Worm (Caenorhabditis elegans) whole organism, early embryonic: ENCODE results near the gene F26F2.7.

ENCODE experiments used
- B0310.2 ChIP-seq: sonication (generic microtip); optimal IDR thresholded peaks from 2 replicates; lab custom pipeline; 2016; ENCODE audit warnings: mild to moderate bottlenecking, missing genetic modification characterization, missing compliant biosample characterization
- F13C5.2 ChIP-seq: sonication (generic microtip); optimal IDR thresholded peaks from 2 replicates; lab custom pipeline; 2017; ENCODE audit warnings: mild to moderate bottlenecking, missing genetic modification characterization, inconsistent platforms, missing compliant biosample characterization
- aly-1 ChIP-seq: sonication (generic microtip); optimal IDR thresholded peaks from 2 replicates; lab custom pipeline; 2016; ENCODE audit warnings: missing genetic modification characterization, missing compliant biosample characterization
- ama-1 ChIP-seq: fragments of 150-350 bp; optimal IDR thresholded peaks from 2 replicates; lab custom pipeline; 2014
- ceh-13 ChIP-seq: fragments of 200-800 bp; sonication (Bioruptor generic); optimal IDR thresholded peaks from 2 replicates; lab custom pipeline; 2018; ENCODE audit warnings: mild to moderate bottlenecking, missing genetic modification characterization, missing compliant biosample characterization
- ceh-36 ChIP-seq: sonication (generic microtip); optimal IDR thresholded peaks from 2 replicates; lab custom pipeline; 2016; ENCODE audit warnings: missing genetic modification characterization, inconsistent platforms, missing compliant biosample characterization
- ets-7 ChIP-seq: sonication (generic microtip); optimal IDR thresholded peaks from 2 replicates; lab custom pipeline; 2016; ENCODE audit warnings: missing genotype, missing genetic modification characterization, missing compliant biosample characterization
- flt-1 ChIP-seq: fragments of 200-800 bp; sonication (Bioruptor generic); IDR thresholded peaks from 2 replicates; pipeline ENCODE4 v1.3.6; 2022; ENCODE audit warnings: missing genetic modification characterization, missing compliant biosample characterization
- hmbx-1 ChIP-seq: sonication (generic microtip); optimal IDR thresholded peaks from 2 replicates; lab custom pipeline; 2016; ENCODE audit warnings: mild to moderate bottlenecking, missing genetic modification characterization, missing compliant biosample characterization
- hmg-4 ChIP-seq: fragments of 200-800 bp; sonication (Bioruptor generic); optimal IDR thresholded peaks from 2 replicates; lab custom pipeline; 2018; ENCODE audit warnings: mild to moderate bottlenecking, missing genetic modification characterization, missing compliant biosample characterization
- hnd-1 ChIP-seq: sonication (generic microtip); optimal IDR thresholded peaks from 2 replicates; lab custom pipeline; 2016; ENCODE audit warnings: missing genetic modification characterization, missing compliant biosample characterization
- pes-1 ChIP-seq: fragments of 200-800 bp; sonication (Bioruptor generic); IDR thresholded peaks from 2 replicates; pipeline ENCODE4 v1.3.6; 2022; ENCODE audit warnings: missing genetic modification reagents, missing genetic modification characterization, missing compliant biosample characterization
- scrt-1 ChIP-seq: fragments of 200-800 bp; sonication (Bioruptor generic); IDR thresholded peaks from 2 replicates; pipeline ENCODE4 v1.3.6; 2022; ENCODE audit warnings: missing genetic modification characterization, missing compliant biosample characterization
- sea-1 ChIP-seq: fragments of 200-800 bp; sonication (Bioruptor generic); conservative IDR thresholded peaks from 2 replicates; pipeline ENCODE4 v1.3.6; 2022; ENCODE audit warnings: missing genetic modification characterization, missing compliant biosample characterization
- tbx-11 ChIP-seq: fragments of 200-800 bp; sonication (Bioruptor generic); IDR thresholded peaks from 2 replicates; pipeline ENCODE4 v1.3.6; 2022; ENCODE audit warnings: missing genetic modification characterization, missing compliant biosample characterization
- tbx-37 ChIP-seq: fragments of 200-800 bp; sonication (Bioruptor generic); conservative IDR thresholded peaks from 2 replicates; pipeline ENCODE4 v1.3.6; 2022; ENCODE audit warnings: missing genetic modification reagents, missing genetic modification characterization, missing compliant biosample characterization
- tra-4 ChIP-seq: sonication (generic microtip); optimal IDR thresholded peaks from 2 replicates; lab custom pipeline; 2017; ENCODE audit warnings: missing genetic modification characterization, missing compliant biosample characterization

F26F2.7 gene

DNA sequence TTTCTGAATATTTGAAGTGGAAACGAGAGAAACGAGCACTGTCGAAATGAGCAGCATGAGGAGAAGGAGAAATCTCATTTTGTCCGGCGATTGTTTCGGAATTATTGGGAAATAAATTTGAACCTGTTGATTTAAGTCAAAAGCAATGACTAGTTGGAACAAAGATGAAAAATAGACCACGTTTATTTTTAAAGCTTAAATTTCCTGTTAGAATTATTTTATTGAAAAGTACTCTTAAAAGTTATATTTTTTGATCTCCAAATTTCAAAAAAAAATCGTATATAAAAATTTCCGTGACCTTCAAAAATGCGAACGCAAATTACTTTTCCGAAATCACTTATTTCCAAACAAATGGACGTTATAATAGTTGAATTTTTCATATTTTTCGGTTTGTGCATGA is 14.9 kb downstream of the F26F2.7 start, which contains the start of gene F26F2.11:
Gene F26F2.11, minus strand, starts transcription at position 101 of the 400 bp plus-strand sequence.
- TF ChIP-seq ets-7 (tag; lab: Kevin White, UChicago): no peak
- no peak for TF ChIP-seq tbx-11 (GFP tag; lab: Robert Waterston, UW)
- no peak for TF ChIP-seq hmbx-1 (tag; lab: Kevin White, UChicago)
- no peak for TF ChIP-seq aly-1 (tag; lab: Kevin White, UChicago)
- TF ChIP-seq sea-1 (GFP tag; lab: Robert Waterston, UW): no peak
- TF ChIP-seq ceh-36 (tag; lab: Kevin White, UChicago): no peak
- no peak for TF ChIP-seq F13C5.2 (tag; lab: Kevin White, UChicago)
- no peak for TF ChIP-seq pes-1 (GFP tag; lab: Robert Waterston, UW)
- no peak for TF ChIP-seq flt-1 (GFP tag; lab: Robert Waterston, UW)
- TF ChIP-seq ceh-13 (GFP tag; lab: Kevin White, UChicago): no peak
- no peak for TF ChIP-seq hmg-4 (GFP tag; lab: Kevin White, UChicago)
- TF ChIP-seq hnd-1: no peak
- no peak for TF ChIP-seq scrt-1 (GFP tag; lab: Robert Waterston, UW)
- no peak for TF ChIP-seq tra-4 (tag; lab: Kevin White, UChicago)
- no peak for TF ChIP-seq tbx-37 (GFP tag; lab: Robert Waterston, UW)
- no peak for TF ChIP-seq B0310.2 (tag; lab: Kevin White, UChicago)
- TF ChIP-seq ama-1 (lab: Kevin White, UChicago): no peak

DNA sequence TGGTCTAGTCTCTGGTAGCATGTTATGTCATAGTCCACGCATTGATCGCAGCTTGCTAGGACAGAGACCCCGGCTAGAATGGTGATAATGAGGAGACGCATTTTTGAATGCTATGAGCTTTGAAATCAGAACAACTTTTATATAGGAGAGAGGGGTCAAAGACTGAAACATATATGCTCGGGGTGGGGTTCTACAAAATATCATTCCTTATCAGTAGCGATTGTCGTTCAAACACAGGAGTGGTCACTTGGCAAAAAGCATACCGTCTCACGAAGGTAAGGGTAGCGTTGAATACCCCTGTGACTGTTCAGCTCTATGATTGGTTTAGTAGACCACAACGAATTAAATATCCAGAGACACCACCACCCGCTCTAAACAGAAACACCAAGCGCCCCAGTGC is 16.3 kb downstream of the F26F2.7 start, which contains the start of gene F46B3.1:
Gene F46B3.1, minus strand, starts transcription at position 101 of the 400 bp plus-strand sequence.
- no peak for TF ChIP-seq flt-1 (GFP tag; lab: Robert Waterston, UW)
- TF ChIP-seq ceh-36 (tag; lab: Kevin White, UChicago): no peak
- TF ChIP-seq scrt-1 (GFP tag; lab: Robert Waterston, UW): no peak
- TF ChIP-seq tbx-11 (GFP tag; lab: Robert Waterston, UW): no peak
- no peak for TF ChIP-seq B0310.2 (tag; lab: Kevin White, UChicago)
- TF ChIP-seq sea-1 (GFP tag; lab: Robert Waterston, UW): no peak
- no peak for TF ChIP-seq hmg-4 (GFP tag; lab: Kevin White, UChicago)
- TF ChIP-seq hnd-1: no peak
- no peak for TF ChIP-seq F13C5.2 (tag; lab: Kevin White, UChicago)
- no peak for TF ChIP-seq tbx-37 (GFP tag; lab: Robert Waterston, UW)
- TF ChIP-seq tra-4 (tag; lab: Kevin White, UChicago): no peak
- no peak for TF ChIP-seq ceh-13 (GFP tag; lab: Kevin White, UChicago)
- TF ChIP-seq aly-1 (tag; lab: Kevin White, UChicago): no peak
- TF ChIP-seq hmbx-1 (tag; lab: Kevin White, UChicago): no peak
- TF ChIP-seq pes-1 (GFP tag; lab: Robert Waterston, UW): no peak
- no peak for TF ChIP-seq ama-1 (lab: Kevin White, UChicago)
- no peak for TF ChIP-seq ets-7 (tag; lab: Kevin White, UChicago)

DNA sequence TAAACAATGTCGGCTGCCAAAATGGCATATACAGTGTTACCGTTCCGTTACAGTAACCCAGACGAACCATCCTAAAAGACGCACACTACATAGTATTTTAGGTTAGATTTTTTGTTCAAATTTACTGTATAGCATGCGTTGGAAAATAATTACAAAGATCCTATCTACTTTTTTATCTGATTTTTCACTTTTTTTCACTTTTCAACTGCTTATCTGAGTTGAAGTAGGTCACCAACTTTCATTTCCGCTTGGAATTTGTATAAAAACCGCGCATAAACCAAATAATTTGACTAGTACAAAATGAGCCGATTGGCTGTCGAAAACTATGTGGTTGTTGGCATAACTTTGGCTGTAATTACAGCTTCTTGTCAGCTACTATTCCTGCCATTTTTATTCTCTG is 19.0 kb downstream of the F26F2.7 start, which contains the start of gene col-163:
Gene col-163, plus strand, starts transcription at position 301 of the 400 bp plus-strand sequence.
- TF ChIP-seq F13C5.2 (tag; lab: Kevin White, UChicago) (no peak), ets-7 (tag; lab: Kevin White, UChicago) (no peak), scrt-1 (GFP tag; lab: Robert Waterston, UW) (no peak), tra-4 (tag; lab: Kevin White, UChicago) (no peak)

DNA sequence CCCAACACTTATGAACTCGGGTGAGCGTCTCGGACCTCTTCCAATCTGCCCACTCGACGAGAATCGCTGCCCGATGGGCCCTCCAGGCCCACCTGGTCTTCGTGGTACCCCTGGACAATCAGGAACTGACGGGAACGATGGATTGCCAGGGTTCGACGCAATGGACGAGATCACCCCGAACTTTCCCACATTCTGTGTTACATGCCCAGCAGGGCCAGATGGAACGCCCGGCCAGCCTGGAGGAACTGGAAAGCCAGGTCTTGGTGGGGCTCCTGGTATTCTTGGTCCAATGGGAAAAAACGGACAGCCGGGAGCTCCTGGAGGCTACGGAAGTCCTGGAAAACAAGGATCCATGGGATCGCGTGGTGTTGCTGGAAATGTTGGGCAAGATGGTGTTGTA is 19.9 kb downstream of the F26F2.7 start:
- TF ChIP-seq sea-1 (GFP tag; lab: Robert Waterston, UW): no peak

DNA sequence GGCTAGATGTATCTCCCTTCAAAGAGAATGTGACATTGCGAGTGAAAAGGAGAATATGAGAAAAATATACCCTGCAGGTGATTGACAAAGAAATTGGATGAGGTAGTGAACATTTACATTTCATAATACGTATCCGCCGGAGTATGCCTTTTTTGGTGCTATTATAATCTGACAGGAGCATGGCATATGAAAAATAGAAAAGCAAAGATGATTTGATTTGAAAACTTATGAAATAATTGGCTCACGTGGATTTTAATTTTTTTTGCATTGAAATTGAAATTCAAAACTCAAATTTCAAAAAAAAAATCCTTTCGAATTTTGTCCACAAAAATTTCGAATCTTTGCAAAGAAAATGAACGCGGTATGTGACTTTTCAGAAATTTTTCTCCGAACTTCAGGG is 22.2 kb downstream of the F26F2.7 start, which contains the start of gene ttr-11:
Gene ttr-11, plus strand, starts transcription at position 301 of the 400 bp plus-strand sequence.
- no peak for TF ChIP-seq pes-1 (GFP tag; lab: Robert Waterston, UW)
- TF ChIP-seq F13C5.2 (tag; lab: Kevin White, UChicago): no peak
- TF ChIP-seq ets-7 (tag; lab: Kevin White, UChicago): no peak

DNA sequence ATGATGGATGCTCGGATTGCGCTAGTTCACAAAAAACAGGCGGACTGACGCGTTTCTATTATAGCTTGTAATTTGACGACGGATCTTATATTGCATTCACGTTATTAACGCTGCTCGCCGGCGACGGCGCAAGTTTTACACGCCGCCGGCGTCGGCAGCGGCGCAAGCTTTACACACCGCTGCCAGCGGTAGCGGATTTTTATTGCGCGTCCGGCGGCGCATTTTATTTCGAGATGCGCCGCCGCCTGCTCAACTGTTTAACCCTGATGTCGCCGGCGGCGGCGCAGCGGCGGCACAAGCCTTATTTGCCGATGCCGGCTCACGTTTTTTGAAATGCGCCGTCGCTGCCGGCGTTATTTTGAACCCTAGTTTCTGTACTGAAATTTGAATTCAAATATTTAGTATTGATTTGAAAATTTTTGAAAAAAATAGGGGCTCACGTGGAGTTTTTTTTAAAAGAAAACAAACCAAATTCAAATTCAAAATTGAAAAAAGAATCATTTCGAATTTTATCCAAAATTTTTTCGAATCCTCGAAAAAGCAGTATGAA is 23.9 kb downstream of the F26F2.7 start, which contains the start of gene ttr-57:
Gene ttr-57, plus strand, starts transcription at position 500 of the 550 bp plus-strand sequence.
- TF ChIP-seq hmg-4 (GFP tag; lab: Kevin White, UChicago) (no peak), pes-1 (GFP tag; lab: Robert Waterston, UW) (peak; percentile 36; the same call in 1 of the 2 replicates), aly-1 (tag; lab: Kevin White, UChicago) (no peak)

DNA sequence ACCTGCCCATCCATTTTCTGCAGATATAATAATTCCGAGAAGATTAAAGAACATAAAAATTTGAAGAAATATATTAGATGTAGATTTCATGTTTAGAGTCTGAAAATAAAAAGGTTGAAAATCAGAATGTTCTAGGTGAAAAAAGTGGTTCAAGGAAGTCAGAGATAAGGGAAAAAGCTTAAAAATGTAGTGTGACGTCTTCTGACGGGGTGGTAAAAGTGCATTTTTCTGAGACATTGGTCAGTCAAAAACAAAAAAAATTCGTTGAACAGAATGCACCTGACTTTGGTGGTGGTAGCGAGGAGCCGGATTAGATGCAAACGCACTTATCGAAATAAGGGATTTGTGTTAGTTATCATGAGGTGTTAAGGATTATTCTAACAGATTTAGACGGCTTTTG is 25.8 kb downstream of the F26F2.7 start, which contains the start of gene F46B3.23:
Gene F46B3.23, minus strand, starts transcription at position 101 of the 400 bp plus-strand sequence.
- TF ChIP-seq ama-1 (lab: Kevin White, UChicago): no peak
- TF ChIP-seq ceh-36 (tag; lab: Kevin White, UChicago): no peak
- no peak for TF ChIP-seq scrt-1 (GFP tag; lab: Robert Waterston, UW)
- no peak for TF ChIP-seq B0310.2 (tag; lab: Kevin White, UChicago)
- no peak for TF ChIP-seq tra-4 (tag; lab: Kevin White, UChicago)
- no peak for TF ChIP-seq sea-1 (GFP tag; lab: Robert Waterston, UW)
- no peak for TF ChIP-seq ets-7 (tag; lab: Kevin White, UChicago)
- TF ChIP-seq F13C5.2 (tag; lab: Kevin White, UChicago): no peak
- TF ChIP-seq hmg-4 (GFP tag; lab: Kevin White, UChicago): no peak
- no peak for TF ChIP-seq aly-1 (tag; lab: Kevin White, UChicago)
- TF ChIP-seq hmbx-1 (tag; lab: Kevin White, UChicago): no peak
- no peak for TF ChIP-seq tbx-11 (GFP tag; lab: Robert Waterston, UW)
